Fruit fly (Drosophila melanogaster) whole organism, pupa: ENCODE results near the gene Sfp33A3.

ENCODE experiments used
- CG13204 ChIP-seq: fragments of 200-800 bp; sonication (Bioruptor generic); optimal IDR thresholded peaks from 2 replicates; lab custom pipeline; 2018; ENCODE audit warnings: missing biosample characterization, mild to moderate bottlenecking, missing genetic modification characterization, moderate library complexity
- CG15710 ChIP-seq: fragments of 200-800 bp; sonication (Bioruptor generic); optimal IDR thresholded peaks from 2 replicates; lab custom pipeline; 2018; ENCODE audit warnings: missing biosample characterization, mild to moderate bottlenecking, missing genetic modification characterization, moderate library complexity
- CG17806 ChIP-seq: fragments of 200-800 bp; sonication (Bioruptor generic); optimal IDR thresholded peaks from 2 replicates; lab custom pipeline; 2018; ENCODE audit warnings: missing biosample characterization, mild to moderate bottlenecking, missing genetic modification characterization, moderate library complexity
- CG34367 ChIP-seq: fragments of 200-800 bp; sonication (Bioruptor generic); optimal IDR thresholded peaks from 2 replicates; lab custom pipeline; 2018; ENCODE audit warnings: missing biosample characterization, mild to moderate bottlenecking, missing genetic modification characterization
- CG8301 ChIP-seq: fragments of 200-800 bp; sonication (Bioruptor generic); optimal IDR thresholded peaks from 2 replicates; lab custom pipeline; 2018; ENCODE audit warnings: missing biosample characterization, mild to moderate bottlenecking, missing genetic modification characterization
- CG9948 ChIP-seq: fragments of 200-800 bp; sonication (Bioruptor generic); optimal IDR thresholded peaks from 2 replicates; lab custom pipeline; 2018; ENCODE audit warnings: missing biosample characterization, mild to moderate bottlenecking, missing genetic modification characterization, moderate library complexity
- D1 ChIP-seq: fragments of 200-800 bp; sonication (Bioruptor generic); optimal IDR thresholded peaks from 2 replicates; lab custom pipeline; 2018; ENCODE audit warnings: missing biosample characterization, mild to moderate bottlenecking, missing genetic modification characterization, moderate library complexity
- EcR ChIP-seq: fragments of 200-800 bp; sonication (Bioruptor generic); optimal IDR thresholded peaks from 3 replicates; lab custom pipeline; 2019; ENCODE audit warnings: missing biosample characterization, missing genetic modification characterization, mild to moderate bottlenecking, moderate library complexity, missing genetic modification reagents
- Pif1A ChIP-seq: fragments of 200-800 bp; sonication (Bioruptor generic); optimal IDR thresholded peaks from 3 replicates; lab custom pipeline; 2016; ENCODE audit warnings: missing biosample characterization, missing genetic modification characterization
- Pif1B ChIP-seq: fragments of 200-800 bp; sonication (Bioruptor generic); optimal IDR thresholded peaks from 3 replicates; lab custom pipeline; 2016; ENCODE audit warnings: missing biosample characterization, missing genetic modification characterization
- fd96Ca ChIP-seq: fragments of 200-800 bp; sonication (Bioruptor generic); IDR thresholded peaks from 3 replicates; pipeline ENCODE4 v1.3.6; 2022; ENCODE audit warnings: missing biosample characterization, missing genetic modification characterization
- rn ChIP-seq: fragments of 200-800 bp; sonication (Bioruptor generic); IDR thresholded peaks from 2 replicates; pipeline ENCODE4 v1.3.6; 2022; ENCODE audit warnings: missing biosample characterization, missing genetic modification characterization

DNA sequence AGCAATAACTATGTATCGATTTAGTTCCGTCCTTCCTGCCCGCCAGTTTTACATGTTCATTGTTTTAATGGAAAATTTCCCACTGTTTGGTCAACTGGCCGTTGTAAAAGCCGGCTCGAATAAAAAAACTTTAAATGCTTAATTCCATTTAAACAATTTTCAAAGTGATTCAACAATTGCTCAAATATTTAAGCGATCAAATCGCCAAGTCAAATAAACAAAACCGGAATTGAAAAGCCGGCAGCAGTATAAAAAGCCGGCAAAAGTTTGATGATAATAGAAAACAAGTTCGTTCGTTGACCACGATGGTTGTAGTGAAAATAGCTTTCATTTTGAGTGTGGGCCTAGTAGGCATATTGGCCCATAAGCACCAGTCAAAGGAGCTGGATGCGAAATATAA, 7.2 kb downstream of the Sfp33A3 start, which contains the start of gene Mal-B1:
- TF ChIP-seq EcR (GFP tag; lab: Kevin White, UChicago) (no peak), Pif1B (no peak), CG13204 (GFP tag; lab: Kevin White, UChicago) (no peak), CG34367 (tag; lab: Kevin White, UChicago) (no peak), fd96Ca (GFP tag; lab: Robert Waterston, UW) (no peak), CG8301 (tag; lab: Kevin White, UChicago) (no peak), Pif1A (GFP tag; lab: Kevin White, UChicago) (no peak), D1 (no peak), CG15710 (no peak), rn (GFP tag; lab: Robert Waterston, UW) (no peak), CG9948 (no peak), CG17806 (tag; lab: Kevin White, UChicago) (no peak)
